Worm (Caenorhabditis elegans) whole organism, dauer: ENCODE results near the gene fbxa-126.

Experiments
- unc-62 ChIP-seq: sonication (generic microtip); optimal IDR thresholded peaks from 2 replicates; lab custom pipeline; 2017; ENCODE audit warnings: missing biosample characterization, missing genetic modification reagents, missing genetic modification characterization

The fbxa-126 gene

ce11 chrIV:14321655-14322054 lies at the start of gene fbxa-126:
Gene fbxa-126, minus strand, starts transcription at chrIV:14321755.
- TF ChIP-seq unc-62 (GFP tag; lab: Kevin White, UChicago) = no peak

- TF ChIP-seq unc-62 (GFP tag; lab: Kevin White, UChicago) = no peak
These were observed 44.4 kb upstream of the fbxa-126 start for ce11 chrIV:14365837-14366378.

ce11 chrIV:14361189-14361588 lies 39.6 kb upstream of the fbxa-126 start, which contains the start of gene ssu-2:
Gene ssu-2, plus strand, starts transcription at chrIV:14361247.
- no peak for TF ChIP-seq unc-62 (GFP tag; lab: Kevin White, UChicago)

ce11 chrIV:14356120-14356519 lies 34.6 kb upstream of the fbxa-126 start:
- TF ChIP-seq unc-62 (GFP tag; lab: Kevin White, UChicago) = no peak

ce11 chrIV:14350651-14351050 lies 29.1 kb upstream of the fbxa-126 start, which contains the start of gene oac-56:
Gene oac-56, minus strand, starts transcription at chrIV:14350751.
- TF ChIP-seq unc-62 (GFP tag; lab: Kevin White, UChicago) = no peak

- TF ChIP-seq unc-62 (GFP tag; lab: Kevin White, UChicago) = no peak
These were observed 22.2 kb upstream of the fbxa-126 start, which contains the start of gene srlf-28 for ce11 chrIV:14343756-14344155. Gene srlf-28, minus strand, starts transcription at chrIV:14343856.

ce11 chrIV:14339657-14340056 lies 18.1 kb upstream of the fbxa-126 start, which contains the start of gene Y67A10A.11:
Gene Y67A10A.11, plus strand, starts transcription at chrIV:14339957.
- TF ChIP-seq unc-62 (GFP tag; lab: Kevin White, UChicago) = no peak

ce11 chrIV:14337757-14338156 lies 16.2 kb upstream of the fbxa-126 start, which contains the start of gene Y67A10A.2:
Gene Y67A10A.2, plus strand, starts transcription at chrIV:14338057.
- no peak for TF ChIP-seq unc-62 (GFP tag; lab: Kevin White, UChicago)

ce11 chrIV:14335768-14336167 lies 14.2 kb upstream of the fbxa-126 start:
- TF ChIP-seq unc-62 (GFP tag; lab: Kevin White, UChicago) = no peak

- no peak for TF ChIP-seq unc-62 (GFP tag; lab: Kevin White, UChicago)
These were observed 12.8 kb upstream of the fbxa-126 start, which contains the start of gene Y67A10A.3 for ce11 chrIV:14334359-14334758. Gene Y67A10A.3, minus strand, starts transcription at chrIV:14334459.

ce11 chrIV:14326694-14327298 lies 5.2 kb upstream of the fbxa-126 start:
- no peak for TF ChIP-seq unc-62 (GFP tag; lab: Kevin White, UChicago)

ce11 chrIV:14326283-14326682 lies 4.7 kb upstream of the fbxa-126 start, which contains the start of gene fbxa-83:
Gene fbxa-83, minus strand, starts transcription at chrIV:14326383.
- no peak for TF ChIP-seq unc-62 (GFP tag; lab: Kevin White, UChicago)

- no peak for TF ChIP-seq unc-62 (GFP tag; lab: Kevin White, UChicago)
These were observed 3.5 kb downstream of the fbxa-126 start for ce11 chrIV:14318054-14318453.

ce11 chrIV:14305813-14306212 lies 15.7 kb downstream of the fbxa-126 start:
- no peak for TF ChIP-seq unc-62 (GFP tag; lab: Kevin White, UChicago)

- no peak for TF ChIP-seq unc-62 (GFP tag; lab: Kevin White, UChicago)
These were observed 24.5 kb downstream of the fbxa-126 start for ce11 chrIV:14297058-14297457.

- TF ChIP-seq unc-62 (GFP tag; lab: Kevin White, UChicago) = no peak
These were observed 26.3 kb downstream of the fbxa-126 start for ce11 chrIV:14295262-14295661.

- no peak for TF ChIP-seq unc-62 (GFP tag; lab: Kevin White, UChicago)
These were observed 30.0 kb downstream of the fbxa-126 start, which contains the start of gene Y64G10A.7 for ce11 chrIV:14291601-14292000. Gene Y64G10A.7, plus strand, starts transcription at chrIV:14291901.
